Worm (Caenorhabditis elegans) whole organism, young adult: ENCODE measurements around the gene C06G4.4.

Experiments used
- B0336.3 ChIP-seq: fragments of 200-800 bp; sonication (Bioruptor generic); IDR thresholded peaks from 2 replicates; pipeline ENCODE4 v1.3.6; 2022; ENCODE audit warnings: missing genetic modification characterization, missing compliant biosample characterization
- F10E7.11 ChIP-seq: sonication (generic microtip); optimal IDR thresholded peaks from 2 replicates; lab custom pipeline; 2017; ENCODE audit warnings: mild to moderate bottlenecking, missing genetic modification characterization, moderate library complexity, missing compliant biosample characterization
- F23B12.7 ChIP-seq: sonication (generic microtip); optimal IDR thresholded peaks from 2 replicates; lab custom pipeline; 2017; ENCODE audit warnings: missing genetic modification characterization, mild to moderate bottlenecking, missing compliant biosample characterization, antibody characterized with exemption, moderate library complexity; ENCODE audit not compliant: insufficient read depth
- F37B4.10 ChIP-seq: fragments of 200-800 bp; sonication (Bioruptor generic); IDR thresholded peaks from 2 replicates; pipeline ENCODE4 v1.3.6; 2022; ENCODE audit warnings: missing genetic modification characterization, missing compliant biosample characterization
- F52B5.7 ChIP-seq: sonication (generic microtip); optimal IDR thresholded peaks from 2 replicates; lab custom pipeline; 2016; ENCODE audit warnings: mild to moderate bottlenecking, missing genetic modification characterization, missing compliant biosample characterization
- F55B11.4 ChIP-seq: sonication (generic microtip); optimal IDR thresholded peaks from 2 replicates; lab custom pipeline; 2016; ENCODE audit warnings: missing compliant biosample characterization, missing genetic modification characterization, borderline replicate concordance; ENCODE audit not compliant: insufficient read depth
- F57A8.1 ChIP-seq: fragments of 200-800 bp; sonication (Bioruptor generic); optimal IDR thresholded peaks from 2 replicates; lab custom pipeline; 2018; ENCODE audit warnings: mild to moderate bottlenecking, missing genetic modification characterization, moderate library complexity, missing compliant biosample characterization
- T07F8.4 ChIP-seq: sonication (generic microtip); optimal IDR thresholded peaks from 2 replicates; lab custom pipeline; 2016; ENCODE audit warnings: mild to moderate bottlenecking, missing genetic modification characterization, moderate library complexity, missing compliant biosample characterization
- T26A5.8 ChIP-seq: sonication (generic microtip); optimal IDR thresholded peaks from 2 replicates; lab custom pipeline; 2016; ENCODE audit warnings: missing genetic modification characterization, missing compliant biosample characterization
- Y53G8AR.9 ChIP-seq: fragments of 200-800 bp; sonication (Bioruptor generic); conservative IDR thresholded peaks from 2 replicates; pipeline ENCODE4 v1.3.6; 2022; ENCODE audit warnings: missing genetic modification reagents, missing genetic modification characterization, missing compliant biosample characterization
- Y56A3A.18 ChIP-seq: fragments of 200-800 bp; sonication (Bioruptor generic); IDR thresholded peaks from 2 replicates; pipeline ENCODE4 v1.3.6; 2022; ENCODE audit warnings: missing genetic modification reagents, missing genetic modification characterization, missing compliant biosample characterization
- Y79H2A.3 ChIP-seq: fragments of 200-800 bp; sonication (Bioruptor generic); conservative IDR thresholded peaks from 2 replicates; pipeline ENCODE4 v1.3.6; 2022; ENCODE audit warnings: missing genetic modification reagents, missing genetic modification characterization, missing compliant biosample characterization
- Y95B8A.8 ChIP-seq: fragments of 200-800 bp; sonication (Bioruptor generic); IDR thresholded peaks from 2 replicates; pipeline ENCODE4 v1.3.6; 2022; ENCODE audit warnings: missing genetic modification reagents, missing genetic modification characterization, missing compliant biosample characterization
- aptf-3 ChIP-seq: fragments of 200-800 bp; sonication (Bioruptor generic); IDR thresholded peaks from 2 replicates; pipeline ENCODE4 v1.3.6; 2022; ENCODE audit warnings: missing genetic modification characterization, missing compliant biosample characterization
- attf-3 ChIP-seq: fragments of 200-800 bp; sonication (Bioruptor generic); conservative IDR thresholded peaks from 2 replicates; pipeline ENCODE4 v1.3.6; 2022; ENCODE audit warnings: missing genetic modification reagents, missing genetic modification characterization, missing compliant biosample characterization
- attf-5 ChIP-seq: fragments of 200-800 bp; sonication (Bioruptor generic); optimal IDR thresholded peaks from 2 replicates; lab custom pipeline; 2018; ENCODE audit warnings: mild to moderate bottlenecking, missing genetic modification characterization, missing compliant biosample characterization
- bed-2 ChIP-seq: fragments of 200-800 bp; sonication (Bioruptor generic); IDR thresholded peaks from 2 replicates; pipeline ENCODE4 v1.3.6; 2022; ENCODE audit warnings: missing genetic modification reagents, missing genetic modification characterization, missing compliant biosample characterization
- ceh-27 ChIP-seq: fragments of 200-800 bp; sonication (Bioruptor generic); optimal IDR thresholded peaks from 2 replicates; lab custom pipeline; 2018; ENCODE audit warnings: mild to moderate bottlenecking, missing genetic modification characterization, moderate library complexity, missing compliant biosample characterization
- ceh-58 ChIP-seq: fragments of 200-800 bp; sonication (Bioruptor generic); IDR thresholded peaks from 2 replicates; pipeline ENCODE4 v1.3.6; 2022; ENCODE audit warnings: missing genetic modification characterization, missing compliant biosample characterization
- ceh-91 ChIP-seq: fragments of 200-800 bp; sonication (Bioruptor generic); IDR thresholded peaks from 2 replicates; pipeline ENCODE4 v1.3.6; 2022; ENCODE audit warnings: missing genetic modification reagents, missing genetic modification characterization, missing compliant biosample characterization
- dpff-1 ChIP-seq: sonication (generic microtip); optimal IDR thresholded peaks from 2 replicates; lab custom pipeline; 2017; ENCODE audit warnings: mild to moderate bottlenecking, missing genetic modification characterization, missing compliant biosample characterization
- efl-1 ChIP-seq: fragments of 150-350 bp; optimal IDR thresholded peaks from 2 replicates; lab custom pipeline; 2014; ENCODE audit warnings: missing biosample characterization, missing genetic modification reagents, missing genetic modification characterization
- egl-44 ChIP-seq: fragments of 200-800 bp; sonication (Bioruptor generic); IDR thresholded peaks from 2 replicates; pipeline ENCODE4 v1.3.6; 2022; ENCODE audit warnings: missing genetic modification reagents, missing genetic modification characterization, missing compliant biosample characterization
- egrh-3 ChIP-seq: fragments of 200-800 bp; sonication (Bioruptor generic); IDR thresholded peaks from 2 replicates; pipeline ENCODE4 v1.3.6; 2022; ENCODE audit warnings: missing genetic modification reagents, missing genetic modification characterization, missing compliant biosample characterization
- ekl-4 ChIP-seq: fragments of 200-800 bp; sonication (Bioruptor generic); IDR thresholded peaks from 2 replicates; pipeline ENCODE4 v1.3.6; 2022; ENCODE audit warnings: missing genetic modification reagents, missing genetic modification characterization, missing compliant biosample characterization
- ets-4 ChIP-seq: fragments of 200-800 bp; sonication (Bioruptor generic); optimal IDR thresholded peaks from 2 replicates; lab custom pipeline; 2018; ENCODE audit warnings: mild to moderate bottlenecking, missing genetic modification characterization, missing compliant biosample characterization
- him-1 ChIP-seq: sonication (generic microtip); optimal IDR thresholded peaks from 2 replicates; lab custom pipeline; 2016; ENCODE audit warnings: missing genotype, missing genetic modification reagents, missing genetic modification characterization, missing compliant biosample characterization
- hlh-12 ChIP-seq: sonication (generic microtip); optimal IDR thresholded peaks from 2 replicates; lab custom pipeline; 2016; ENCODE audit warnings: missing genetic modification characterization, missing compliant biosample characterization
- hmg-1.2 ChIP-seq: fragments of 200-800 bp; sonication (Bioruptor generic); IDR thresholded peaks from 2 replicates; pipeline ENCODE4 v1.3.6; 2022; ENCODE audit warnings: missing genetic modification reagents, missing genetic modification characterization, missing compliant biosample characterization
- hmg-20 ChIP-seq: fragments of 200-800 bp; sonication (Bioruptor generic); IDR thresholded peaks from 2 replicates; pipeline ENCODE4 v1.3.6; 2022; ENCODE audit warnings: missing genetic modification reagents, missing genetic modification characterization, missing compliant biosample characterization
- let-607 ChIP-seq, 2 experiments: fragments of 200-800 bp in 1 of 2; sonication (Bioruptor generic) in 1 of 2; sonication (generic microtip) in 1 of 2; optimal IDR thresholded peaks; 2 replicates each; lab custom pipeline; 2016 to 2018; ENCODE audit warnings: mild to moderate bottlenecking in 2 of 2, missing compliant biosample characterization in 2 of 2, missing genetic modification characterization in 2 of 2, moderate library complexity in 2 of 2, missing genotype in 1 of 2
- lin-35 ChIP-seq, 3 experiments: fragments of 150-350 bp in 2 of 3; sonication (generic microtip) in 1 of 3; optimal IDR thresholded peaks; 2 replicates each; lab custom pipeline; 2014 to 2018; ENCODE audit warnings: missing biosample characterization in 3 of 3, missing genetic modification characterization in 3 of 3, missing genetic modification reagents in 3 of 3
- mes-4 ChIP-seq: sonication (generic microtip); optimal IDR thresholded peaks from 2 replicates; lab custom pipeline; 2016; ENCODE audit warnings: missing genotype, missing genetic modification characterization, missing compliant biosample characterization
- nfya-1 ChIP-seq: sonication (generic microtip); optimal IDR thresholded peaks from 2 replicates; lab custom pipeline; 2017; ENCODE audit warnings: antibody characterized with exemption, missing compliant biosample characterization, missing genetic modification characterization, borderline replicate concordance; ENCODE audit not compliant: insufficient read depth
- nhr-90 ChIP-seq: sonication (generic microtip); optimal IDR thresholded peaks from 2 replicates; lab custom pipeline; 2016; ENCODE audit warnings: missing genotype, mild to moderate bottlenecking, missing genetic modification characterization, missing compliant biosample characterization
- pha-4 ChIP-seq: fragments of 150-350 bp; sonication (generic microtip); optimal IDR thresholded peaks from 2 replicates; lab custom pipeline; 2014; ENCODE audit warnings: missing biosample characterization, missing genetic modification reagents, missing genetic modification characterization
- rec-8 ChIP-seq, 2 experiments: sonication (generic microtip); optimal IDR thresholded peaks; 2 replicates each; lab custom pipeline; 2016; ENCODE audit warnings: mild to moderate bottlenecking in 2 of 2, missing genetic modification characterization in 2 of 2, missing genetic modification reagents in 2 of 2, missing genotype in 2 of 2, missing biosample characterization in 1 of 2, missing compliant biosample characterization in 1 of 2, moderate library complexity in 1 of 2
- repo-1 ChIP-seq: sonication (generic microtip); optimal IDR thresholded peaks from 2 replicates; lab custom pipeline; 2017; ENCODE audit warnings: mild to moderate bottlenecking, missing genetic modification characterization, missing compliant biosample characterization
- sdz-38 ChIP-seq: sonication (generic microtip); optimal IDR thresholded peaks from 2 replicates; lab custom pipeline; 2016; ENCODE audit warnings: missing genotype, missing genetic modification characterization, missing compliant biosample characterization
- snpc-1.1 ChIP-seq: sonication (generic microtip); optimal IDR thresholded peaks from 2 replicates; lab custom pipeline; 2017; ENCODE audit warnings: missing genetic modification characterization, mild to moderate bottlenecking, missing compliant biosample characterization, antibody characterized with exemption, moderate library complexity, missing genotype, missing genetic modification reagents; ENCODE audit not compliant: insufficient read depth
- snpc-4 ChIP-seq, 5 experiments: fragments of 150-350 bp in 1 of 5; sonication (generic microtip) in 4 of 5; optimal IDR thresholded peaks; 2 replicates each; lab custom pipeline; 2014 to 2018; ENCODE audit warnings: missing genetic modification characterization in 5 of 5, missing biosample characterization in 3 of 5, antibody characterized with exemption in 2 of 5, mild to moderate bottlenecking in 2 of 5, missing compliant biosample characterization in 2 of 5, missing genotype in 2 of 5, moderate library complexity in 2 of 5, missing genetic modification reagents in 1 of 5
- tbx-9 ChIP-seq: sonication (generic microtip); optimal IDR thresholded peaks from 2 replicates; lab custom pipeline; 2016; ENCODE audit warnings: borderline replicate concordance, missing genetic modification characterization, inconsistent platforms, missing compliant biosample characterization
- zfh-2 ChIP-seq: fragments of 200-800 bp; sonication (Bioruptor generic); conservative IDR thresholded peaks from 2 replicates; pipeline ENCODE4 v1.3.6; 2022; ENCODE audit warnings: missing genetic modification reagents, missing genetic modification characterization, missing compliant biosample characterization
- ztf-18 ChIP-seq: sonication (generic microtip); optimal IDR thresholded peaks from 2 replicates; lab custom pipeline; 2016; ENCODE audit warnings: missing genotype, mild to moderate bottlenecking, missing genetic modification characterization, missing compliant biosample characterization
- ztf-28 ChIP-seq: fragments of 200-800 bp; sonication (Bioruptor generic); IDR thresholded peaks from 2 replicates; pipeline ENCODE4 v1.3.6; 2022; ENCODE audit warnings: missing genetic modification reagents, missing genetic modification characterization, missing compliant biosample characterization
- ztf-3 ChIP-seq: fragments of 200-800 bp; sonication (Bioruptor generic); optimal IDR thresholded peaks from 2 replicates; lab custom pipeline; 2018; ENCODE audit warnings: mild to moderate bottlenecking, missing genetic modification characterization, missing compliant biosample characterization
- ztf-6 ChIP-seq: fragments of 200-800 bp; sonication (Bioruptor generic); IDR thresholded peaks from 2 replicates; pipeline ENCODE4 v1.3.6; 2022; ENCODE audit warnings: missing genetic modification reagents, missing genetic modification characterization, missing compliant biosample characterization

The C06G4.4 gene

DNA sequence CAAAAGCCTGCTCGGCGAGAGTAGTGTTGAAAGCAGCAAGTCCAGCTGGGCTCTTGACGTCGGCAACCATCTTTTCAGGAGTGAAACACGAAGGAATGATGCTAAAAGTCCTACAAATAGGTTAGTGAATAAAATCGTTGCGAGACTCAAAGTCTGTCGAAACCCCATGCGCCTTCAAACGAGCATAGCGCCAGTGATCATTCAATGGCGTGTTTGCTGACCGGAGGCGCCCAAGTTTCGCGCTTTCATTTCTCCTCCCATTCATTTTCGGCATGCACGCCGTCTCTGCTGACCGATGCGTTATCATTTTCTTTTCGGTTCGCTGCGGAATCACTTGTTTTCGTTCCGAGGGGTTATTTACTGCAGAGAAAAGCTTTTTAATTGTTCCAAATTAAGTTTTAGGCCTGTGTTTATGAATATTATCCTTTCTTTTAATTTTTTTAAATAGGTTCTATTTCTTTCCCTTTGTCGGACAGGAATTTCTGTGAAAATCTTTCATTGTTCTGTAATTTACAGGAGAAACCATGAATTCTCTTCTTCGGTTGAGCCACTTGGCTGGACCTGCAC is 4.3 kb downstream of the C06G4.4 start, which contains the start of the genes eef-1B.1 and aco-2 (continued):
- TF ChIP-seq T07F8.4, result no peak
- TF ChIP-seq egrh-3 (GFP tag; lab: Robert Waterston, UW), result no peak
- TF ChIP-seq attf-3 (GFP tag; lab: Robert Waterston, UW), result peak; percentile 72
- no peak for TF ChIP-seq T26A5.8 (tag; lab: Kevin White, UChicago)
- TF ChIP-seq F52B5.7, result no peak
- TF ChIP-seq F23B12.7 (tag; lab: Kevin White, UChicago), result peak; percentile 57
- TF ChIP-seq let-607 (tag; optimal IDR thresholded peaks at IDR 0.05; lab: Kevin White, UChicago), result peak; percentile 9 to 69
- TF ChIP-seq snpc-1.1 (tag; lab: Kevin White, UChicago), result no peak
- peak; percentile 87 for TF ChIP-seq ekl-4 (GFP tag; lab: Robert Waterston, UW)
- peak; percentile 89 for TF ChIP-seq zfh-2 (GFP tag; lab: Robert Waterston, UW)
- no peak for TF ChIP-seq pha-4
- TF ChIP-seq aptf-3 (GFP tag; lab: Robert Waterston, UW), result no peak
- no peak for TF ChIP-seq ztf-6 (GFP tag; lab: Robert Waterston, UW)
- TF ChIP-seq dpff-1 (tag; lab: Kevin White, UChicago), result no peak
- TF ChIP-seq bed-2 (GFP tag; lab: Robert Waterston, UW), result no peak
- TF ChIP-seq B0336.3 (GFP tag; lab: Robert Waterston, UW), result peak; percentile 70; the same call in 1 of the 2 replicates
- no peak for TF ChIP-seq tbx-9 (tag; lab: Kevin White, UChicago)
- TF ChIP-seq rec-8 (tag; optimal IDR thresholded peaks at IDR 0.05; lab: Kevin White, UChicago), result no peak
- TF ChIP-seq lin-35 (GFP tag; optimal IDR thresholded peaks at IDR 0.05; lab: Kevin White, UChicago), result peak in 2 of 3 experiments; percentile 3 to 89
- peak; percentile 53 for TF ChIP-seq efl-1 (GFP tag; lab: Kevin White, UChicago)
- TF ChIP-seq F37B4.10 (GFP tag; lab: Robert Waterston, UW), result no peak
- no peak for TF ChIP-seq ztf-3 (GFP tag; lab: Kevin White, UChicago)
- TF ChIP-seq him-1 (tag; lab: Kevin White, UChicago), result no peak
- TF ChIP-seq ceh-58 (GFP tag; lab: Robert Waterston, UW), result no peak
- no peak for TF ChIP-seq F57A8.1 (GFP tag; lab: Kevin White, UChicago)
- TF ChIP-seq Y79H2A.3 (GFP tag; lab: Robert Waterston, UW), result no peak
- TF ChIP-seq nfya-1, result no peak
- TF ChIP-seq F10E7.11 (tag; lab: Kevin White, UChicago), result no peak
- TF ChIP-seq Y53G8AR.9 (GFP tag; lab: Robert Waterston, UW), result peak; percentile 78
- no peak for TF ChIP-seq sdz-38 (tag; lab: Kevin White, UChicago)
- peak; percentile 88 for TF ChIP-seq attf-5
- TF ChIP-seq mes-4, result no peak
- no peak for TF ChIP-seq ceh-91 (GFP tag; lab: Robert Waterston, UW)
- no peak for TF ChIP-seq hmg-20 (GFP tag; lab: Robert Waterston, UW)
- peak; percentile 41 for TF ChIP-seq repo-1
- peak; percentile 64; the same call in 1 of the 2 replicates for TF ChIP-seq Y95B8A.8
- TF ChIP-seq ztf-18 (tag; lab: Kevin White, UChicago), result peak; percentile 98
- TF ChIP-seq hmg-1.2, result peak; percentile 55
- peak; percentile 87 for TF ChIP-seq egl-44
- peak; percentile 77 for TF ChIP-seq ceh-27
- TF ChIP-seq ets-4, result peak; percentile 63
- no peak for TF ChIP-seq nhr-90 (tag; lab: Kevin White, UChicago)
- TF ChIP-seq Y56A3A.18 (GFP tag; lab: Robert Waterston, UW), result no peak
- TF ChIP-seq snpc-4 (GFP tag; optimal IDR thresholded peaks at IDR 0.05; lab: Kevin White, UChicago), result no peak
- TF ChIP-seq snpc-4 (tag; optimal IDR thresholded peaks at IDR 0.05; lab: Kevin White, UChicago), result peak; percentile 2 to 63 (median 54)
- TF ChIP-seq ztf-28, result no peak
- TF ChIP-seq F55B11.4 (tag; lab: Kevin White, UChicago), result no peak
- TF ChIP-seq hlh-12, result no peak
